Fruit fly (Drosophila melanogaster): ENCODE data around the gene Cyp313a3.

Cyp313a3 gene

dm6 chr3R:12239166-12239565, at the start of gene Cyp313a3:
Gene Cyp313a3 (minus strand): TSS chr3R:12239266.
- TF ChIP-seq CG17801 (GFP tag; optimal IDR thresholded peaks at IDR 0.05; ENCODE audit: partially characterized antibody), result no peak

- no peak for TF ChIP-seq CG17801 (GFP tag; optimal IDR thresholded peaks at IDR 0.05; ENCODE audit: partially characterized antibody)
Observed at dm6 chr3R:12285589-12285988, 46.5 kb upstream of the Cyp313a3 start.

- TF ChIP-seq CG17801 (GFP tag; optimal IDR thresholded peaks at IDR 0.05; ENCODE audit: partially characterized antibody), result no peak
Observed at dm6 chr3R:12280729-12281342, 41.8 kb upstream of the Cyp313a3 start.

- no peak for TF ChIP-seq CG17801 (GFP tag; optimal IDR thresholded peaks at IDR 0.05; ENCODE audit: partially characterized antibody)
Observed at dm6 chr3R:12279019-12279418, 40.0 kb upstream of the Cyp313a3 start.

dm6 chr3R:12272826-12273225, 33.8 kb upstream of the Cyp313a3 start, which contains the start of gene Sfp87B:
Gene Sfp87B (plus strand): TSS chr3R:12273126.
- no peak for TF ChIP-seq CG17801 (GFP tag; optimal IDR thresholded peaks at IDR 0.05; ENCODE audit: partially characterized antibody)

DNA sequence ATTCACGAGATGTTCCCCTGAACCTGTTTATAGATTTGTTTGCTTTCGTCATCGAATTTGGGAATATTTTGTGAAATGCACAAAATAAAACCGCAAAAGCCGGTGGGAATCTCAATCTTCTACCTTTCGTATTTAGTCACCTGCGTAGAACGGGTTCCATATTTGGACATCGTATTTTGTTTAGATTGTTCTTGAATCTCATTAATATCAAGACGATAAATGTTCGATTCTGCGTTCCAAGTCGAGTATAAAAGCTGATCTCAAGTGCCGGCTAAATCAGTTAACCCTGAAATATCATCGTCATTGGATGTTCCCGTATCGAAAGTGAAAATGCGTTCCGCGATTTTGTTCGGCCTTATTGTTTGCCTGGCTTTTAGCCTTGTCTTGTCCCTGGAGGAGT, 31.5 kb upstream of the Cyp313a3 start, which contains the start of gene CG17738:
Gene CG17738 (plus strand): TSS at position 301 of the 400 bp plus-strand sequence.
- TF ChIP-seq CG17801 (GFP tag; optimal IDR thresholded peaks at IDR 0.05; ENCODE audit: partially characterized antibody), result no peak

DNA sequence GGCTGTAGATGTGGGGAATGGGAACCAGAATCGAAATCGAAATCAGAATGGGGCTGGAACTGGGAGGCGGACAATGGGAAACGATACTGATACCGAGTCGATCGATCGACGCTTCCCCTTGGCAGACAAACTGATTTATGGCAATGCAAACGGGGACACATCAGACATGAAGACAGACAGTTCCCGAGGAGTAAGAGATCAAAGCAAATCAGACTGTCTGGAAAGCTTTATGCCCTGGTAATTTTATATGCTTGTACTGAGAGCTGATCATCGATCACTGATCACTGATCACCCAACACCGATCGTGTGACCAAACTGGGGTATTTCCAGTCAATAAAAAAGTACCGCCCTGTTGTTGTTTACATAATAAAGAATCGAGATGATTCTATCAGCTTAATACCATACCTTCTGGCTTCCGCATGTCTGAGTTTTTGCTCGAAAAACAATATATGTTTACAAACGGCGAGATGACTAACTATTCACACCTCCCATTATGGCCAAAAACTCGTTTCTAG, 30.9 kb upstream of the Cyp313a3 start:
- no peak for TF ChIP-seq CG17801 (GFP tag; optimal IDR thresholded peaks at IDR 0.05; ENCODE audit: partially characterized antibody)

DNA sequence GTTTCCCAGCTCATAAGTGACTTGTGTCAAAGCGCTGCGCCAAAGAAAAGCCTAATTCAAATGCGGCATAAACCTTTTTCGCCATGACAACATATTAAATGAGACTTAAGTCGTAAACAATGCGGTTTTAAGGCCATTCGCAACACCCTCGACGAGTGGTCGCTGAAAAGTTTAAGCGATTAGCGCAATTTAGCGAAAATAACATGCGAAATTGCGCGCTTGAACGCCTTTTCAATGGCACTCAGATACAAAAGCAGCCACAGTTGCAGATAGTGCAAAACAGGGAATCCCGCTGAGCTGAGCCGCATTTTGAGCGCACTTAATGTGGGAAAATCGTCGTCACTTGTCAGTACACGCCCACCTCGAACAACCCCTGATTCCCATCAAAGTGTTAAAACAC, 21.6 kb upstream of the Cyp313a3 start, which contains the start of gene CG44038:
Gene CG44038 (plus strand): TSS at position 301 of the 400 bp plus-strand sequence.
- no peak for TF ChIP-seq CG17801 (GFP tag; optimal IDR thresholded peaks at IDR 0.05; ENCODE audit: partially characterized antibody)

DNA sequence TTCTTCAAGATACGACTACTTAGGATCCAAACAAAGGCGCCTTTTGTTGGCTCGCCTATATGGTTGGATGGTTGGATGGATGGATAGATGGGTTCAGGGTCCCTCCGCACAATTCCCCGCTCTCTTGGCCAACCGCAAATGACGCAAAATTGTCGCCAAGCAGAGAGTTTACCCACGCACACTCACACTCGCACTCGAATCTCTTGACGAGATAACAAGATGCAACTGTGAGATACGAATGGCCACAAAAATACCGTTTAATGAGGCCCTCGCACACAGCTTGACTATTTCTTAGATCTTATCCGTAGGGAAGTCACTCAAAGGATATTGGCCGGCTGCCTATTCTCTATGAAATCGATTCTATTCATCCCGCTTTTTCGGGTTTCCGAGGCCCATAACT, 20.8 kb upstream of the Cyp313a3 start:
- TF ChIP-seq CG17801 (GFP tag; optimal IDR thresholded peaks at IDR 0.05; ENCODE audit: partially characterized antibody), result no peak

- TF ChIP-seq CG17801 (GFP tag; optimal IDR thresholded peaks at IDR 0.05; ENCODE audit: partially characterized antibody), result no peak
Observed at dm6 chr3R:12259013-12259412, 19.9 kb upstream of the Cyp313a3 start.

DNA sequence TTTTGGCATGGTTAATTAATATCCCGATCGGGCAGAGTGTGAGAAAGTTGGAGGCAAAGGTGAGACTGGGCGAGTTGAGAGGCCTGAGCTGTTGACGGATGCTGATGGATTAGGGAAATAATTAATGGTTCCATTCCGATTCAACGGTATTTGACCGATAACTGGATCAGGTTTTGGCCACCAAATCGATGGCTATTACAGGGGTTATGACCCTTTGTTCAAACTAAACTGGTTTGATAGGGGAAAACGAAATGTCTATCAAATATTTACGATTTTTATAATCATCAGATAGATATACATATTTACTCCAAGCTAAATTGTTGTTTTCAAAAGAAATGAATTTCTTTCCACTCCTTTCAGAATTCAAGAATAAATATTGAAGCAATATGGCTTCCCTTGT, 19.4 kb upstream of the Cyp313a3 start, which contains the start of the genes CG44037 and svp:
Gene CG44037 (plus strand): TSS at position 301 of the 400 bp plus-strand sequence.
Gene svp (plus strand): TSS at position 301 of the 400 bp plus-strand sequence.
- no peak for TF ChIP-seq CG17801 (GFP tag; optimal IDR thresholded peaks at IDR 0.05; ENCODE audit: partially characterized antibody)

- no peak for TF ChIP-seq CG17801 (GFP tag; optimal IDR thresholded peaks at IDR 0.05; ENCODE audit: partially characterized antibody)
Observed at dm6 chr3R:12253887-12254286, 14.8 kb upstream of the Cyp313a3 start, which contains the start of gene CG3942. Gene CG3942 (plus strand): TSS chr3R:12254187.

DNA sequence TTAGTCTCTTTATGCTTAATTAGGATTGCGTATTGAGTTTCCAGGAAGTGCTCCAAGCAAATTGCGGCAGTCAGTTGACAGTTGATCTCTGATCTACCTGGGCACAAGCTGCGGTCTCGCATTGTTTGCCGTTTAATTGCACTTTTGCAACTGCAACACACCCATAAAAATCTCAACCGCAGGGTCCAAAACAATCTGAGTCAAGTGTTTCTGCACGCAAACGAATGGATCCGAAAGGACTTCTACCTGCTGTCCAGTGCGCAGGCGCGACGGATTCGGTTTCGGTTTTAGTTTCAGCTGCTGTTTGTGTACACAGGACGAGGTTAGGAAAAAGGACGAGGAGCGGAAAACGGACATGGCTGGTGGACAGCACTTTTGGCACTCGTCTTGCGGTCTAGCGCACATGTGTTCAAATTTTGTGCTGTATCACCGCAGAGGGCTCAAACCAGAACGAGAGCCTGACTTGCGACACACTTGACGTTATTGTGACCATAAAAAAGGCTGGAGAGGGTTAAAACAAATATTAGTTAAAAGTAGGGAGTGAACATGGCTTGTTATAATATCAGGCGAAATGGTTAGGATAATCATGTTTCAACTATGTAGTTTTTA, 13.5 kb upstream of the Cyp313a3 start:
- no peak for TF ChIP-seq CG17801 (GFP tag; optimal IDR thresholded peaks at IDR 0.05; ENCODE audit: partially characterized antibody)

DNA sequence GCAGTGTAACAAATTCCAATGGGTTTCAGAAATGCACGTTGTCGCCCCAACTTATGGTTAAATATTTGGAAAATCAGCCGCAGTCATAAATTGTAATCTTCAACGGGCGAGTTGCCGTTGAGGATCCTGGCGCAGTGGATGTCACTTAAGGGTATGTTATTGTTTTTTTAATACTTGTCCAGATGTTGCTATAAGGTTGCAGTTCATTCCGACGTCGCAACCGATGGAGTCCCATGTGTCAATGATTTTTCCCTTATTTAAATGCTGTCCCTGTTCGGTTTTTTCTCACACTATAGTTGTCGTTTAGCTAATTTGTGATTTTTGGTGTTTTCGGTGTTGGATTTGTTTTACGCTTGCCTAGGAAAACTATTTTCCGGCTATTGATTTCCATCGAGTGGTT, 12.5 kb upstream of the Cyp313a3 start:
- no peak for TF ChIP-seq CG17801 (GFP tag; optimal IDR thresholded peaks at IDR 0.05; ENCODE audit: partially characterized antibody)

DNA sequence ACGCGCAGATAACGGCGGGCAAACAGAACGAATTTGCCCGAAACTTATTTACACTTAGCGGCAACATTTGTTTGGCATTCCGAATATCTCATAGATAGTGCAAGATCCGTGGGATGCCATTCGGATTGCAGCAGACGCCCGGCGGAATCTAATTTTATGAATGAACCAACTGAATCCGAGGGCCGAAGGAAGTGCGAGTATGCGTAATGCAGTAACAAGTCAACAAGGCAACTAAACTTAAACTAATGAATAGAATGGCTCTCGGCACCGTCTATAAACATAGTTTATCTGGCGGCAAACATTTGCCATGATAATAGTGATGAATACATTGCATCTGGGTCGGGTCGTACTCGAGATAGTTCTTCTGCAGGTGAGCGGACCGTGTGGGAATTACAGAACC, 11.1 kb upstream of the Cyp313a3 start:
- TF ChIP-seq CG17801 (GFP tag; optimal IDR thresholded peaks at IDR 0.05; ENCODE audit: partially characterized antibody), result no peak

DNA sequence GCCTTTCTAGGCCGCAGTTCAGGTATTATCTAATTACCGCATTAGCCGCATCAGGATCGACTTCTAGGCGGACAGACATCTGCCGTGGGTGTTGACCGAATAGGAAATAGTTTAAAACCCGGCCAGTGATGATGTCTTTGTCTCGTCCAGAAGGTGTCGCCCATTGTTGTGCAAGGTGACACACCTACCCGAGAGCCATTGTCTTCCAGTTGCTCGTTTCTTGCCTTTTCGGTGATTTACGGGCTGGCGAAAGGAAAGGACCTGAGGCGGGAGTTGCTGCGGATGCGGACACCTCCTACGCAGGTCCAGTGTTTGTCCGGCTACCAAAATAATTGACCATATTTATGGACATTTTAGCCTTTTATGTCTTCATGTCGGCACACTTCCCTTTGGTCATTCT, 9.2 kb upstream of the Cyp313a3 start:
- no peak for TF ChIP-seq CG17801 (GFP tag; optimal IDR thresholded peaks at IDR 0.05; ENCODE audit: partially characterized antibody)
